Worm (Caenorhabditis elegans) whole organism, L1 larva: ENCODE results near the gene K05F1.8.

Experiments
- C16A3.4 ChIP-seq: fragments of 150-350 bp; optimal IDR thresholded peaks from 2 replicates; lab custom pipeline; 2014; ENCODE audit warnings: missing biosample characterization, missing genetic modification characterization
- F16B12.6 ChIP-seq: fragments of 150-350 bp; optimal IDR thresholded peaks from 2 replicates; lab custom pipeline; 2014; ENCODE audit warnings: missing biosample characterization, missing genetic modification characterization
- Y116A8C.19 ChIP-seq: sonication (generic microtip); optimal IDR thresholded peaks from 2 replicates; lab custom pipeline; 2016; ENCODE audit warnings: missing compliant biosample characterization, missing genetic modification characterization, borderline replicate concordance
- aha-1 ChIP-seq: fragments of 150-350 bp; optimal IDR thresholded peaks from 2 replicates; lab custom pipeline; 2014; ENCODE audit warnings: missing biosample characterization, missing genetic modification characterization
- aly-2 ChIP-seq: fragments of 150-350 bp; optimal IDR thresholded peaks from 2 replicates; lab custom pipeline; 2014; ENCODE audit warnings: missing biosample characterization, missing genetic modification characterization
- blmp-1 ChIP-seq: fragments of 150-350 bp; optimal IDR thresholded peaks from 2 replicates; lab custom pipeline; 2014; ENCODE audit warnings: missing biosample characterization, missing genetic modification characterization
- ceh-63 ChIP-seq: fragments of 200-800 bp; sonication (Bioruptor generic); optimal IDR thresholded peaks from 2 replicates; lab custom pipeline; 2018; ENCODE audit warnings: mild to moderate bottlenecking, missing genetic modification characterization, missing compliant biosample characterization
- ceh-8 ChIP-seq: fragments of 200-800 bp; sonication (Bioruptor generic); optimal IDR thresholded peaks from 2 replicates; lab custom pipeline; 2018; ENCODE audit warnings: mild to moderate bottlenecking, missing genetic modification characterization, moderate library complexity, missing compliant biosample characterization
- ceh-88 ChIP-seq: fragments of 200-800 bp; sonication (Bioruptor generic); IDR thresholded peaks from 2 replicates; pipeline ENCODE4 v1.3.6; 2022; ENCODE audit warnings: missing genetic modification characterization, missing compliant biosample characterization
- ceh-90 ChIP-seq: sonication (generic microtip); optimal IDR thresholded peaks from 2 replicates; lab custom pipeline; 2016; ENCODE audit warnings: missing genetic modification characterization, missing compliant biosample characterization
- ces-1 ChIP-seq: fragments of 150-350 bp; optimal IDR thresholded peaks from 2 replicates; lab custom pipeline; 2014; ENCODE audit warnings: missing biosample characterization, missing genetic modification reagents, missing genetic modification characterization
- dpl-1 ChIP-seq, 3 experiments: fragments of 150-350 bp in 2 of 3; sonication (generic microtip) in 1 of 3; optimal IDR thresholded peaks; 2 replicates each; lab custom pipeline; 2014 to 2017; ENCODE audit warnings: missing biosample characterization in 3 of 3, missing genetic modification characterization in 3 of 3, missing genetic modification reagents in 3 of 3
- efl-1 ChIP-seq, 4 experiments: fragments of 150-350 bp; optimal IDR thresholded peaks in 3 of 4; peaks in 1 of 4; 1 replicate in 1 of 4; 2 replicates in 3 of 4; lab custom pipeline; 2014; ENCODE audit warnings: missing biosample characterization in 2 of 4, missing genetic modification characterization in 2 of 4, missing genetic modification reagents in 2 of 4
- efl-3 ChIP-seq: fragments of 200-800 bp; sonication (Bioruptor generic); optimal IDR thresholded peaks from 2 replicates; lab custom pipeline; 2018; ENCODE audit warnings: mild to moderate bottlenecking, missing genetic modification characterization, missing compliant biosample characterization
- egl-13 ChIP-seq: sonication (generic microtip); optimal IDR thresholded peaks from 2 replicates; lab custom pipeline; 2016; ENCODE audit warnings: missing genotype, missing genetic modification reagents, missing genetic modification characterization, missing compliant biosample characterization
- egl-27 ChIP-seq, 2 experiments: fragments of 150-350 bp in 1 of 2; sonication (generic microtip); optimal IDR thresholded peaks; 3 replicates each; lab custom pipeline; 2017 to 2018; ENCODE audit warnings: missing biosample characterization in 2 of 2, missing genetic modification characterization in 2 of 2, missing genetic modification reagents in 2 of 2
- elt-3 ChIP-seq, 6 experiments: fragments of 150-350 bp in 1 of 6; sonication (generic microtip); optimal IDR thresholded peaks; 2 replicates each; lab custom pipeline; 2017 to 2018; ENCODE audit warnings: missing biosample characterization in 6 of 6, missing genetic modification characterization in 6 of 6, inconsistent platforms in 1 of 6
- fkh-10 ChIP-seq: sonication (generic microtip); optimal IDR thresholded peaks from 2 replicates; lab custom pipeline; 2017; ENCODE audit warnings: missing biosample characterization, missing genetic modification reagents, missing genetic modification characterization
- fkh-4 ChIP-seq: sonication (generic microtip); optimal IDR thresholded peaks from 2 replicates; lab custom pipeline; 2016; ENCODE audit warnings: missing compliant biosample characterization, missing genetic modification characterization, borderline replicate concordance
- fkh-8 ChIP-seq: sonication (generic microtip); optimal IDR thresholded peaks from 2 replicates; lab custom pipeline; 2016; ENCODE audit warnings: mild to moderate bottlenecking, missing genetic modification characterization, missing compliant biosample characterization
- fos-1 ChIP-seq: fragments of 150-350 bp; optimal IDR thresholded peaks from 2 replicates; lab custom pipeline; 2014; ENCODE audit warnings: missing biosample characterization, missing genetic modification characterization
- hlh-17 ChIP-seq: fragments of 200-800 bp; sonication (Bioruptor generic); optimal IDR thresholded peaks from 2 replicates; lab custom pipeline; 2018; ENCODE audit warnings: missing genetic modification characterization, mild to moderate bottlenecking, missing compliant biosample characterization, moderate library complexity, borderline replicate concordance
- hlh-4 ChIP-seq: sonication (generic microtip); optimal IDR thresholded peaks from 2 replicates; lab custom pipeline; 2016; ENCODE audit warnings: mild to moderate bottlenecking, missing genetic modification characterization, missing compliant biosample characterization
- hpl-2 ChIP-seq: fragments of 150-350 bp; optimal IDR thresholded peaks from 2 replicates; lab custom pipeline; 2014; ENCODE audit warnings: missing biosample characterization, missing genetic modification reagents, missing genetic modification characterization
- isw-1 ChIP-seq: fragments of 200-800 bp; sonication (Bioruptor generic); IDR thresholded peaks from 2 replicates; pipeline ENCODE4 v1.3.6; 2022; ENCODE audit warnings: missing genetic modification characterization, missing compliant biosample characterization
- jun-1 ChIP-seq: fragments of 150-350 bp; optimal IDR thresholded peaks from 2 replicates; lab custom pipeline; 2014; ENCODE audit warnings: missing biosample characterization, missing genetic modification reagents, missing genetic modification characterization
- lin-13 ChIP-seq: fragments of 150-350 bp; optimal IDR thresholded peaks from 2 replicates; lab custom pipeline; 2014; ENCODE audit warnings: missing biosample characterization, missing genetic modification reagents, missing genetic modification characterization
- lin-35 ChIP-seq, 2 experiments: fragments of 150-350 bp; optimal IDR thresholded peaks; 2 replicates each; lab custom pipeline; 2014; ENCODE audit warnings: missing biosample characterization in 2 of 2, missing genetic modification characterization in 2 of 2, missing genetic modification reagents in 2 of 2
- lin-39 ChIP-seq: fragments of 150-350 bp; optimal IDR thresholded peaks from 2 replicates; lab custom pipeline; 2014; ENCODE audit warnings: missing biosample characterization, missing genetic modification reagents, missing genetic modification characterization
- mef-2 ChIP-seq: fragments of 150-350 bp; optimal IDR thresholded peaks from 2 replicates; lab custom pipeline; 2014; ENCODE audit warnings: missing biosample characterization, missing genetic modification characterization
- nhr-12 ChIP-seq: sonication (generic microtip); optimal IDR thresholded peaks from 2 replicates; lab custom pipeline; 2017; ENCODE audit warnings: missing biosample characterization, missing genetic modification characterization
- nhr-28 ChIP-seq: fragments of 150-350 bp; optimal IDR thresholded peaks from 2 replicates; lab custom pipeline; 2014; ENCODE audit warnings: missing biosample characterization, missing genetic modification characterization
- nhr-71 ChIP-seq: sonication (generic microtip); optimal IDR thresholded peaks from 2 replicates; lab custom pipeline; 2016; ENCODE audit warnings: mild to moderate bottlenecking, missing genetic modification characterization, moderate library complexity, missing compliant biosample characterization
- nhr-76 ChIP-seq: sonication (generic microtip); optimal IDR thresholded peaks from 2 replicates; lab custom pipeline; 2017; ENCODE audit warnings: missing biosample characterization, missing genetic modification characterization
- pag-3 ChIP-seq: sonication (generic microtip); optimal IDR thresholded peaks from 2 replicates; lab custom pipeline; 2017; ENCODE audit warnings: missing genetic modification characterization, mild to moderate bottlenecking, missing compliant biosample characterization, antibody characterized with exemption, borderline replicate concordance; ENCODE audit not compliant: insufficient read depth
- pqm-1 ChIP-seq: sonication (generic microtip); optimal IDR thresholded peaks from 3 replicates; lab custom pipeline; 2017; ENCODE audit warnings: missing biosample characterization, missing genetic modification characterization
- rnt-1 ChIP-seq: sonication (generic microtip); optimal IDR thresholded peaks from 2 replicates; lab custom pipeline; 2016; ENCODE audit warnings: mild to moderate bottlenecking, missing genetic modification characterization, moderate library complexity, missing compliant biosample characterization
- skn-1 ChIP-seq: fragments of 150-350 bp; optimal IDR thresholded peaks from 2 replicates; lab custom pipeline; 2014; ENCODE audit warnings: missing biosample characterization, missing genetic modification characterization
- snpc-4 ChIP-seq: fragments of 150-350 bp; optimal IDR thresholded peaks from 2 replicates; lab custom pipeline; 2014; ENCODE audit warnings: missing biosample characterization, missing genetic modification characterization
- snu-23 ChIP-seq: sonication (generic microtip); optimal IDR thresholded peaks from 2 replicates; lab custom pipeline; 2016; ENCODE audit warnings: missing genetic modification characterization, missing compliant biosample characterization
- sox-4 ChIP-seq: sonication (generic microtip); optimal IDR thresholded peaks from 2 replicates; lab custom pipeline; 2016; ENCODE audit warnings: missing genetic modification characterization, missing compliant biosample characterization
- sptf-1 ChIP-seq: fragments of 150-350 bp; optimal IDR thresholded peaks from 2 replicates; lab custom pipeline; 2014; ENCODE audit warnings: missing biosample characterization, missing genetic modification characterization
- sup-37 ChIP-seq: fragments of 200-800 bp; sonication (Bioruptor generic); optimal IDR thresholded peaks from 2 replicates; lab custom pipeline; 2018; ENCODE audit warnings: mild to moderate bottlenecking, missing genetic modification characterization, missing compliant biosample characterization
- tbx-2 ChIP-seq: sonication (generic microtip); optimal IDR thresholded peaks from 2 replicates; lab custom pipeline; 2016; ENCODE audit warnings: missing genetic modification characterization, missing compliant biosample characterization
- unc-30 ChIP-seq: sonication (generic microtip); optimal IDR thresholded peaks from 2 replicates; lab custom pipeline; 2017; ENCODE audit warnings: missing biosample characterization, missing genetic modification characterization
- unc-86 ChIP-seq: sonication (generic microtip); optimal IDR thresholded peaks from 2 replicates; lab custom pipeline; 2016; ENCODE audit warnings: missing genetic modification characterization, missing compliant biosample characterization
- unc-98 ChIP-seq: fragments of 200-800 bp; sonication (Bioruptor generic); IDR thresholded peaks from 2 replicates; pipeline ENCODE4 v1.3.6; 2022; ENCODE audit warnings: missing genetic modification characterization, missing compliant biosample characterization
- zag-1 ChIP-seq: fragments of 150-350 bp; optimal IDR thresholded peaks from 2 replicates; lab custom pipeline; 2014; ENCODE audit warnings: missing biosample characterization, missing genetic modification characterization
- zip-4 ChIP-seq: fragments of 200-800 bp; sonication (Bioruptor generic); optimal IDR thresholded peaks from 2 replicates; lab custom pipeline; 2018; ENCODE audit warnings: mild to moderate bottlenecking, missing genetic modification characterization, moderate library complexity, missing compliant biosample characterization

K05F1.8 gene

DNA sequence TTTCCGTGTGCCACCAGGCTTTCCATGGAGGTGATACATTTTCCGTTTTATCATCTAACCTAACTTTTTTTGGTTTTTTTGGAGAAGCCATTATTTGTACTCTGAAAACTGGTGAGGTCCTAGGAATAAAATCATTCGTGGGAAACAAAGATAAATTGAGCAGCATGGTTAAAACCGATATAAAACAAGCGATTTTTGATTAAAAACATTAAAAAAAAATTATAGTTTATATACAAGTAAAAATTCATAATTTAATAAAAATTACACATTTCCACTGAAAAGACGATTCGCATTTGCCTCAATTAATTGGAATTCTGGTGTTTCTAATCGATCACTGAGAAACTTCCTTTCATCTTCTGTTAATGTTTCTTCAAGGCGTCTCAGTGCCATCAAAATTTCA lies 39.0 kb upstream of the K05F1.8 start, which contains the start of gene ZK1248.15:
Gene ZK1248.15 (minus strand): TSS at position 101 of the 400 bp plus-strand sequence.
- TF ChIP-seq zip-4 (GFP tag; lab: Kevin White, UChicago) (no peak), zag-1 (tag; lab: Kevin White, UChicago) (no peak)

DNA sequence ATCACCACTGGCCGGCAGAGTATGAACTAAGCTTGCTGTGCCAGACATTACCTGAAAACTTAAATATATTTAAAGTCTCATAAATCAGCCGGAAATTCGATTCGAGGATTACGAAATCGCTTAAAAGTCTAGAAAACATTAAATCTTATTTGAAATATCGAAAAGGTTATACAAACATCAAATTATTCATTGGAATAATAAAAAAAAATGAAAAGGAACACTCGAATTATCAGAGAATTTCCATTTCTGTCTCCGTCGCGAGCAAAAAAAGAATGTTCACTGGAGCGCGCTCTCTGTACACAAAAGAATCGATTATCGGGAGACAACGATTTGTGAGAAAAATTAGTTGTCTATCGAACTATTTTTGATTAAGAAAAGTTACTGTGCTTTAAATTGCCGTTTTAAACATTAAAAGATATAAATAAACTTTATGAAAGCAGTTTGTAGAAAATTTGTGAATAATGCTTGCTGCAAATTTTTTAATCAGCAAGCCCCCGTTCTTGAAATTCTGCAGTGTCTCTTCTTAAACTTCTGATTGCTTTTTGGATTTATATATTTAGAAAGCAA lies 36.8 kb upstream of the K05F1.8 start, which contains the start of gene fzo-1:
Gene fzo-1 (minus strand): TSS at position 51 of the 567 bp plus-strand sequence.
- TF ChIP-seq nhr-76 (tag; lab: Kevin White, UChicago) (no peak), efl-1 (optimal IDR thresholded peaks at IDR 0.05; lab: Kevin White, UChicago) (peak; percentile 42 to 50), efl-1 (GFP tag; optimal IDR thresholded peaks at IDR 0.05 in 1 of 2; lab: Kevin White, UChicago) (peak; percentile 22 to 36), hpl-2 (GFP tag; lab: Kevin White, UChicago) (no peak), jun-1 (tag; lab: Kevin White, UChicago) (no peak), lin-35 (GFP tag; optimal IDR thresholded peaks at IDR 0.05; lab: Kevin White, UChicago) (peak; percentile 38 to 55), zip-4 (GFP tag; lab: Kevin White, UChicago) (no peak), aha-1 (tag; lab: Kevin White, UChicago) (no peak), ceh-63 (GFP tag; lab: Kevin White, UChicago) (peak; percentile 72), nhr-28 (tag; lab: Kevin White, UChicago) (no peak), hlh-4 (tag; lab: Kevin White, UChicago) (no peak), tbx-2 (tag; lab: Kevin White, UChicago) (peak; percentile 61), efl-3 (GFP tag; lab: Kevin White, UChicago) (no peak), egl-27 (tag; optimal IDR thresholded peaks at IDR 0.05; lab: Kevin White, UChicago) (no peak), dpl-1 (GFP tag; optimal IDR thresholded peaks at IDR 0.05; lab: Kevin White, UChicago) (peak; percentile 13 to 35 (median 21)), isw-1 (GFP tag; lab: Robert Waterston, UW) (peak; percentile 52), pag-3 (tag; lab: Kevin White, UChicago) (no peak), ceh-90 (tag; lab: Kevin White, UChicago) (peak; percentile 64), mef-2 (no peak), unc-30 (tag; lab: Kevin White, UChicago) (no peak), elt-3 (tag; optimal IDR thresholded peaks at IDR 0.05; lab: Kevin White, UChicago) (no peak), skn-1 (tag; lab: Kevin White, UChicago) (peak; percentile 27), fkh-8 (tag; lab: Kevin White, UChicago) (peak; percentile 52), aly-2 (tag; lab: Kevin White, UChicago) (no peak), ces-1 (no peak), ceh-8 (no peak), F16B12.6 (tag; lab: Kevin White, UChicago) (peak; percentile 7), egl-13 (tag; lab: Kevin White, UChicago) (peak; percentile 16), sox-4 (tag; lab: Kevin White, UChicago) (peak; percentile 71), zag-1 (tag; lab: Kevin White, UChicago) (no peak), C16A3.4 (peak; percentile 45), sptf-1 (tag; lab: Kevin White, UChicago) (no peak), hlh-17 (GFP tag; lab: Kevin White, UChicago) (no peak), pqm-1 (tag; lab: Kevin White, UChicago) (no peak), nhr-12 (tag; lab: Kevin White, UChicago) (no peak), snpc-4 (peak; percentile 20), unc-98 (GFP tag; lab: Robert Waterston, UW) (peak; percentile 92), nhr-71 (tag; lab: Kevin White, UChicago) (peak; percentile 74), ceh-88 (peak; percentile 24; the same call in 1 of the 2 replicates), fos-1 (tag; lab: Kevin White, UChicago) (no peak), lin-39 (tag; lab: Kevin White, UChicago) (no peak), fkh-4 (tag; lab: Kevin White, UChicago) (peak; percentile 39), Y116A8C.19 (no peak), sup-37 (GFP tag; lab: Kevin White, UChicago) (no peak), fkh-10 (GFP tag; lab: Kevin White, UChicago) (no peak), rnt-1 (tag; lab: Kevin White, UChicago) (no peak), snu-23 (GFP tag; lab: Kevin White, UChicago) (peak; percentile 58), unc-86 (tag; lab: Kevin White, UChicago) (peak; percentile 2), lin-13 (GFP tag; lab: Kevin White, UChicago) (no peak), blmp-1 (tag; lab: Kevin White, UChicago) (peak; percentile 46)
